Worm (Caenorhabditis elegans) whole organism, late embryonic: Measurements from ENCODE around the gene srh-112.
"Not testable (repeated sequence)": the region's sequence is repeated elsewhere in the genome, so short reads cannot be mapped to it uniquely, and the experiment has no call there.

Experiments
- Y22D7AL.16 ChIP-seq: sonication (generic microtip); optimal IDR thresholded peaks from 2 replicates; lab custom pipeline; 2016; ENCODE audit warnings: missing genetic modification characterization, missing compliant biosample characterization
- ceh-2 ChIP-seq: sonication (generic microtip); optimal IDR thresholded peaks from 2 replicates; lab custom pipeline; 2016; ENCODE audit warnings: missing genotype, missing genetic modification characterization, missing compliant biosample characterization
- ceh-48 ChIP-seq: sonication (generic microtip); optimal IDR thresholded peaks from 2 replicates; lab custom pipeline; 2016; ENCODE audit warnings: missing genetic modification characterization, inconsistent platforms, missing compliant biosample characterization
- nfya-1 ChIP-seq: sonication (generic microtip); optimal IDR thresholded peaks from 2 replicates; lab custom pipeline; 2017; ENCODE audit warnings: missing genetic modification characterization, mild to moderate bottlenecking, missing compliant biosample characterization, antibody characterized with exemption, moderate library complexity
- pha-4 ChIP-seq: fragments of 150-350 bp; optimal IDR thresholded peaks from 2 replicates; lab custom pipeline; 2018; ENCODE audit warnings: missing biosample characterization, missing genetic modification reagents, missing genetic modification characterization
- tbx-2 ChIP-seq: sonication (generic microtip); optimal IDR thresholded peaks from 2 replicates; lab custom pipeline; 2016; ENCODE audit warnings: missing genetic modification characterization, missing compliant biosample characterization
- unc-55 ChIP-seq: sonication (generic microtip); optimal IDR thresholded peaks from 2 replicates; lab custom pipeline; 2017; ENCODE audit warnings: missing biosample characterization, missing genetic modification reagents, missing genetic modification characterization

DNA sequence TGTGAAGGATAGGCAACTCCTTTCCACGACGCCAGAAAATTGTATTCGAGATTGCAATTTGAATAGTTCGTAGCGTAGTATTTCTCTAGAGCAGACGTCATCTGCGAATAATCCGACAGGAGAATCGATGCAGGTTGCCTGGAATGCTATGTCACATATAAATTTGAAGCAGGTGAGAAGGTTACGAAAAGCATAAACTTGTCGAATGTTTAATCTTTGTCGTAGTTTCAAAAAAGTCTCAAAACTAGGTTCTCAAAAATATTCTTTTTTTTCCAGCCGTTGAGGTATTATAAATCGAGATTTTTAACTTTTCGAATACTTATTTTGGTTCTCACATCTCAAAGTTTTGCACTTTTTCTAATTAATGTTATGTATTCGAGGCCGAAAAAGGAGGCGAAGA is 29.0 kb upstream of the srh-112 start, which contains the start of gene srh-116:
- not testable (repeated sequence) for TF ChIP-seq tbx-2 (tag; lab: Kevin White, UChicago); pha-4; Y22D7AL.16; ceh-48 (tag; lab: Kevin White, UChicago); nfya-1 (tag; lab: Kevin White, UChicago); unc-55 (GFP tag; lab: Kevin White, UChicago); ceh-2 (tag; lab: Kevin White, UChicago)
